Fruit fly (Drosophila melanogaster) Kc167 (cell line): ENCODE measurements around the gene Ugt36A1.

Source experiments
- Myc ChIP-seq: fragments of >200 bp; optimal IDR thresholded peaks from 2 replicates; lab custom pipeline; 2017; ENCODE audit warnings: missing external identifiers
- Sin3A ChIP-seq: fragments of >200 bp; optimal IDR thresholded peaks from 2 replicates; lab custom pipeline; 2018; ENCODE audit warnings: missing external identifiers
- h ChIP-seq: fragments of >200 bp; optimal IDR thresholded peaks from 3 replicates; lab custom pipeline; 2018; ENCODE audit warnings: missing external identifiers
- insv ChIP-seq: fragments of >200 bp; optimal IDR thresholded peaks from 3 replicates; lab custom pipeline; 2018; ENCODE audit warnings: missing external identifiers
- psq ChIP-seq: fragments of >200 bp; optimal IDR thresholded peaks from 2 replicates; lab custom pipeline; 2017; ENCODE audit warnings: missing external identifiers
- ttk ChIP-seq: sonication (Bioruptor generic); optimal IDR thresholded peaks from 2 replicates; lab custom pipeline; 2017; ENCODE audit warnings: missing external identifiers

DNA sequence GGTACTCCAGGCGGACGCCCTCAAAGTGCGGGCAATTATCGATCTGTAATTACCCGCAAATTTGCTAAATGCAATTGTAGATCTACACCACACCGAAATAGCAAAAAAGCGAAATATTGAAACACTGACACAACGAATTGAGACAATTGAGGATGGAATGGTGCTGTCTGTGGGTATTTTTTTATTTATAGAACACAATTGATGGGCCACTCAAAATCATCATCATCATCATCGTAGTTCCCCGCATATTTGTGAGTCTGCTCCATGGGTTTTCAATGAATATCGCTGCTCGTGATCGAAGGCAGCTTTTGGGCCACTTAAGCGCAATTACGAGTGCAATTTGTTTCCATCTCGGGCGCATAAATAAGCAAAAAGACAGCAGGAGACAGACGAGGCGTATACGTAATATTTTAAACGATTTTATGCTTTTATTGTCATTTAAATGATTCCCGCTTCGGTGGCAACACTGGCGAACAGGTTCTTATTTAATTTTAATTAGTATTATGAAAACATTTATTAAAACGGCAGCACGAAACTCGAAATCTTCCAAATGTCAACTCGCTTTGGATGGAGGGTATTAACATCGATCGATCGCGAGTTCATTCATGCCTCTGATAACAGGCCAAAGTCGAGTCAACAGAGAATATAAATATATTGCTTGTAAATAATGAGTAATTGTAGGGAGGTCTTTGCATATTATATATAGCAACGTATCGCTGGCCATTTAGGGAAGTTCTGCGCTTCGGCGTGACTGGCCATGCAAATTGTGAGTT lies 23.4 kb downstream of the Ugt36A1 start:
- no peak for TF ChIP-seq insv (lab: Kevin White, UChicago)
- TF ChIP-seq psq (lab: Kevin White, UChicago), result no peak
- no peak for TF ChIP-seq Myc (lab: Kevin White, UChicago)
- TF ChIP-seq ttk, result no peak
- no peak for TF ChIP-seq Sin3A
- TF ChIP-seq h (lab: Kevin White, UChicago), result no peak
